Worm (Caenorhabditis elegans) whole organism, L1 larva: Measurements from ENCODE around the gene F16B12.1.

ENCODE experiments used
- unc-62 ChIP-seq: fragments of 150-350 bp; optimal IDR thresholded peaks from 2 replicates; lab custom pipeline; 2014; ENCODE audit warnings: missing biosample characterization, missing genetic modification reagents, missing genetic modification characterization
- zag-1 ChIP-seq: fragments of 150-350 bp; optimal IDR thresholded peaks from 2 replicates; lab custom pipeline; 2014; ENCODE audit warnings: missing biosample characterization, missing genetic modification characterization

ce11 chrX:14053754-14054153 lies 31.6 kb upstream of the F16B12.1 start:
- TF ChIP-seq zag-1 (tag; lab: Kevin White, UChicago) (no peak), unc-62 (no peak)
